Fruit fly (Drosophila melanogaster): ENCODE results near the gene Ref1.

DNA sequence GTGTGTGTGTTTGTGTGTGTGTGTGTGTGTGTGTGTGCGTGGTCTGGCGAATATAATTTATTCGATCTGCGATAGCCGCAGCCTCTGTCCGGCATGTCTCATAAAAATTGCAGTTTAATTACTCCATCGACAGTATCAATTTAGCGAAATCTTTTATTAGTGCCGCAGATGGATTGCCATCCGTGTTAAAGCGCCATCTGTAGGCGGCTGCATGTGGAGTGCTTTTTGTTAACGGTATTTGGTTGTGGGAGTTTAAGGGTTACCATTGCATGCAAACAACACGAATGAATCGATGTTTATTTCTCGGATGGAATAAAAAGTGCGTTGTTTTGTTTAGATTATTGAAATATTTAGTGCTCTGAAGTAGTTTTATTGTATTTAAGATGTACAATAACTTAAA, 50.8 kb downstream of the Ref1 start:
- TF ChIP-seq CG8478 (optimal IDR thresholded peaks at IDR 0.05) (no peak), usp (GFP tag; optimal IDR thresholded peaks at IDR 0.05) (no peak)
